Worm (Caenorhabditis elegans): Measurements from ENCODE around the gene dcap-1.
"Not testable (repeated sequence)": the region's sequence is repeated elsewhere in the genome, so short reads cannot be mapped to it uniquely, and the experiment has no call there.

dcap-1 gene

ce11 chrIV:1056263-1056942 lies 1.8 kb upstream of the dcap-1 start, which contains the start of the genes Y55F3AM.13 and mrps-25:
Y55F3AM.13 (minus strand) TSS chrIV:1056313.
mrps-25 (plus strand) TSS chrIV:1056892.
- TF ChIP-seq B0310.2 (tag; optimal IDR thresholded peaks at IDR 0.05) (no peak), pes-1 (GFP tag; IDR thresholded peaks at IDR 0.05) (no peak), ceh-36 (tag; optimal IDR thresholded peaks at IDR 0.05) (no peak)

ce11 chrIV:1055734-1056133 lies 1.1 kb upstream of the dcap-1 start:
- TF ChIP-seq aly-1 (tag; optimal IDR thresholded peaks at IDR 0.05) (no peak), hmg-4 (GFP tag; optimal IDR thresholded peaks at IDR 0.05) (no peak), ceh-13 (GFP tag; optimal IDR thresholded peaks at IDR 0.05) (no peak), hmbx-1 (tag; optimal IDR thresholded peaks at IDR 0.05) (no peak), B0310.2 (tag; optimal IDR thresholded peaks at IDR 0.05) (no peak), tra-4 (tag; optimal IDR thresholded peaks at IDR 0.05) (no peak), F13C5.2 (tag; optimal IDR thresholded peaks at IDR 0.05) (no peak), tbx-37 (GFP tag; conservative IDR thresholded peaks at IDR 0.05) (no peak), ets-7 (tag; optimal IDR thresholded peaks at IDR 0.05) (no peak), hnd-1 (tag; optimal IDR thresholded peaks at IDR 0.05) (no peak), flt-1 (GFP tag; IDR thresholded peaks at IDR 0.05) (no peak), pes-1 (GFP tag; IDR thresholded peaks at IDR 0.05) (no peak)

ce11 chrIV:1053989-1054388 lies 605 bp downstream of the dcap-1 start:
- TF ChIP-seq tra-4 (tag; optimal IDR thresholded peaks at IDR 0.05) (no peak), F13C5.2 (tag; optimal IDR thresholded peaks at IDR 0.05) (no peak), ama-1 (optimal IDR thresholded peaks at IDR 0.05) (no peak), tbx-11 (GFP tag; IDR thresholded peaks at IDR 0.05) (no peak), sea-1 (GFP tag; conservative IDR thresholded peaks at IDR 0.05) (no peak), aly-1 (tag; optimal IDR thresholded peaks at IDR 0.05) (no peak), flt-1 (GFP tag; IDR thresholded peaks at IDR 0.05) (no peak), ceh-13 (GFP tag; optimal IDR thresholded peaks at IDR 0.05) (no peak)

ce11 chrIV:1051636-1052133 lies 2.9 kb downstream of the dcap-1 start, which contains the start of gene Y55F3AM.21:
Y55F3AM.21 (minus strand) TSS chrIV:1051686.
- not testable (repeated sequence) for TF ChIP-seq tbx-11 (GFP tag; IDR thresholded peaks at IDR 0.05); ceh-36 (tag; optimal IDR thresholded peaks at IDR 0.05); B0310.2 (tag; optimal IDR thresholded peaks at IDR 0.05)

- TF ChIP-seq tra-4 (tag; optimal IDR thresholded peaks at IDR 0.05) (no peak), scrt-1 (GFP tag; IDR thresholded peaks at IDR 0.05) (no peak), tbx-37 (GFP tag; conservative IDR thresholded peaks at IDR 0.05) (no peak), ceh-13 (GFP tag; optimal IDR thresholded peaks at IDR 0.05) (no peak), B0310.2 (tag; optimal IDR thresholded peaks at IDR 0.05) (no peak), hmbx-1 (tag; optimal IDR thresholded peaks at IDR 0.05) (no peak), ceh-36 (tag; optimal IDR thresholded peaks at IDR 0.05) (no peak), aly-1 (tag; optimal IDR thresholded peaks at IDR 0.05) (no peak), hnd-1 (tag; optimal IDR thresholded peaks at IDR 0.05) (no peak)
Observed at ce11 chrIV:1046996-1047395, 7.6 kb downstream of the dcap-1 start.

ce11 chrIV:1045683-1046082 lies 8.9 kb downstream of the dcap-1 start, which contains the start of gene srx-12:
srx-12 (plus strand) TSS chrIV:1045983.
- TF ChIP-seq flt-1 (GFP tag; IDR thresholded peaks at IDR 0.05) (no peak), hmg-4 (GFP tag; optimal IDR thresholded peaks at IDR 0.05) (no peak), hmbx-1 (tag; optimal IDR thresholded peaks at IDR 0.05) (no peak), hnd-1 (tag; optimal IDR thresholded peaks at IDR 0.05) (no peak), ceh-13 (GFP tag; optimal IDR thresholded peaks at IDR 0.05) (no peak), F13C5.2 (tag; optimal IDR thresholded peaks at IDR 0.05) (no peak), pes-1 (GFP tag; IDR thresholded peaks at IDR 0.05) (no peak), tbx-37 (GFP tag; conservative IDR thresholded peaks at IDR 0.05) (no peak), ets-7 (tag; optimal IDR thresholded peaks at IDR 0.05) (no peak), tbx-11 (GFP tag; IDR thresholded peaks at IDR 0.05) (no peak), ama-1 (optimal IDR thresholded peaks at IDR 0.05) (no peak)

- TF ChIP-seq pes-1 (GFP tag; IDR thresholded peaks at IDR 0.05): no peak
- no peak for TF ChIP-seq B0310.2 (tag; optimal IDR thresholded peaks at IDR 0.05)
- TF ChIP-seq scrt-1 (GFP tag; IDR thresholded peaks at IDR 0.05): no peak
- TF ChIP-seq tbx-37 (GFP tag; conservative IDR thresholded peaks at IDR 0.05): no peak
- no peak for TF ChIP-seq F13C5.2 (tag; optimal IDR thresholded peaks at IDR 0.05)
- no peak for TF ChIP-seq ceh-36 (tag; optimal IDR thresholded peaks at IDR 0.05)
- no peak for TF ChIP-seq ama-1 (optimal IDR thresholded peaks at IDR 0.05)
- TF ChIP-seq hmg-4 (GFP tag; optimal IDR thresholded peaks at IDR 0.05): no peak
- no peak for TF ChIP-seq sea-1 (GFP tag; conservative IDR thresholded peaks at IDR 0.05)
- TF ChIP-seq ets-7 (tag; optimal IDR thresholded peaks at IDR 0.05): no peak
- no peak for TF ChIP-seq tbx-11 (GFP tag; IDR thresholded peaks at IDR 0.05)
- no peak for TF ChIP-seq hnd-1 (tag; optimal IDR thresholded peaks at IDR 0.05)
Observed at ce11 chrIV:1044287-1044686, 10.3 kb downstream of the dcap-1 start, which contains the start of gene Y55F3AM.11. Y55F3AM.11 (minus strand) TSS chrIV:1044387.

ce11 chrIV:1040537-1040936 lies 14.1 kb downstream of the dcap-1 start:
- TF ChIP-seq scrt-1 (GFP tag; IDR thresholded peaks at IDR 0.05) (no peak), hnd-1 (tag; optimal IDR thresholded peaks at IDR 0.05) (no peak), B0310.2 (tag; optimal IDR thresholded peaks at IDR 0.05) (no peak), aly-1 (tag; optimal IDR thresholded peaks at IDR 0.05) (no peak), ceh-36 (tag; optimal IDR thresholded peaks at IDR 0.05) (no peak), ets-7 (tag; optimal IDR thresholded peaks at IDR 0.05) (no peak), tbx-37 (GFP tag; conservative IDR thresholded peaks at IDR 0.05) (no peak), F13C5.2 (tag; optimal IDR thresholded peaks at IDR 0.05) (no peak), pes-1 (GFP tag; IDR thresholded peaks at IDR 0.05) (no peak), ama-1 (optimal IDR thresholded peaks at IDR 0.05) (no peak), tbx-11 (GFP tag; IDR thresholded peaks at IDR 0.05) (no peak), ceh-13 (GFP tag; optimal IDR thresholded peaks at IDR 0.05) (no peak), tra-4 (tag; optimal IDR thresholded peaks at IDR 0.05) (no peak), hmg-4 (GFP tag; optimal IDR thresholded peaks at IDR 0.05) (no peak), flt-1 (GFP tag; IDR thresholded peaks at IDR 0.05) (no peak), sea-1 (GFP tag; conservative IDR thresholded peaks at IDR 0.05) (no peak)

Measured in whole organism, early embryonic.